Worm (Caenorhabditis elegans): ENCODE data around the gene F25B3.4.

- no peak for TF ChIP-seq hmg-4 (GFP tag; optimal IDR thresholded peaks at IDR 0.05)
- no peak for TF ChIP-seq pes-1 (GFP tag; IDR thresholded peaks at IDR 0.05)
- no peak for TF ChIP-seq ama-1 (optimal IDR thresholded peaks at IDR 0.05)
- TF ChIP-seq tra-4 (tag; optimal IDR thresholded peaks at IDR 0.05) = no peak
- TF ChIP-seq hnd-1 (tag; optimal IDR thresholded peaks at IDR 0.05) = no peak
- no peak for TF ChIP-seq scrt-1 (GFP tag; IDR thresholded peaks at IDR 0.05)
- no peak for TF ChIP-seq flt-1 (GFP tag; IDR thresholded peaks at IDR 0.05)
- TF ChIP-seq hmbx-1 (tag; optimal IDR thresholded peaks at IDR 0.05) = no peak
- no peak for TF ChIP-seq F13C5.2 (tag; optimal IDR thresholded peaks at IDR 0.05)
- no peak for TF ChIP-seq B0310.2 (tag; optimal IDR thresholded peaks at IDR 0.05)
- TF ChIP-seq sea-1 (GFP tag; conservative IDR thresholded peaks at IDR 0.05) = no peak
- TF ChIP-seq ceh-36 (tag; optimal IDR thresholded peaks at IDR 0.05) = no peak
- no peak for TF ChIP-seq ets-7 (tag; optimal IDR thresholded peaks at IDR 0.05)
Observed at ce11 chrV:9531477-9531876, 37.1 kb downstream of the F25B3.4 start, which contains the start of the genes C50F4.10 and pfk-1.2.

Data from whole organism, early embryonic.